Worm (Caenorhabditis elegans) whole organism, early embryonic: Measurements from ENCODE around the gene K02A6.3.

ENCODE experiments used
- B0310.2 ChIP-seq: sonication (generic microtip); optimal IDR thresholded peaks from 2 replicates; lab custom pipeline; 2016; ENCODE audit warnings: mild to moderate bottlenecking, missing genetic modification characterization, missing compliant biosample characterization
- ama-1 ChIP-seq: fragments of 150-350 bp; optimal IDR thresholded peaks from 2 replicates; lab custom pipeline; 2014
- ceh-13 ChIP-seq: fragments of 200-800 bp; sonication (Bioruptor generic); optimal IDR thresholded peaks from 2 replicates; lab custom pipeline; 2018; ENCODE audit warnings: mild to moderate bottlenecking, missing genetic modification characterization, missing compliant biosample characterization
- ceh-36 ChIP-seq: sonication (generic microtip); optimal IDR thresholded peaks from 2 replicates; lab custom pipeline; 2016; ENCODE audit warnings: missing genetic modification characterization, inconsistent platforms, missing compliant biosample characterization
- ets-7 ChIP-seq: sonication (generic microtip); optimal IDR thresholded peaks from 2 replicates; lab custom pipeline; 2016; ENCODE audit warnings: missing genotype, missing genetic modification characterization, missing compliant biosample characterization
- flt-1 ChIP-seq: fragments of 200-800 bp; sonication (Bioruptor generic); IDR thresholded peaks from 2 replicates; pipeline ENCODE4 v1.3.6; 2022; ENCODE audit warnings: missing genetic modification characterization, missing compliant biosample characterization
- hmg-4 ChIP-seq: fragments of 200-800 bp; sonication (Bioruptor generic); optimal IDR thresholded peaks from 2 replicates; lab custom pipeline; 2018; ENCODE audit warnings: mild to moderate bottlenecking, missing genetic modification characterization, missing compliant biosample characterization
- hnd-1 ChIP-seq: sonication (generic microtip); optimal IDR thresholded peaks from 2 replicates; lab custom pipeline; 2016; ENCODE audit warnings: missing genetic modification characterization, missing compliant biosample characterization
- pes-1 ChIP-seq: fragments of 200-800 bp; sonication (Bioruptor generic); IDR thresholded peaks from 2 replicates; pipeline ENCODE4 v1.3.6; 2022; ENCODE audit warnings: missing genetic modification reagents, missing genetic modification characterization, missing compliant biosample characterization
- tbx-11 ChIP-seq: fragments of 200-800 bp; sonication (Bioruptor generic); IDR thresholded peaks from 2 replicates; pipeline ENCODE4 v1.3.6; 2022; ENCODE audit warnings: missing genetic modification characterization, missing compliant biosample characterization
- tra-4 ChIP-seq: sonication (generic microtip); optimal IDR thresholded peaks from 2 replicates; lab custom pipeline; 2017; ENCODE audit warnings: missing genetic modification characterization, missing compliant biosample characterization

- TF ChIP-seq flt-1 (GFP tag; lab: Robert Waterston, UW) (no peak), tra-4 (tag; lab: Kevin White, UChicago) (no peak), tbx-11 (GFP tag; lab: Robert Waterston, UW) (no peak), ama-1 (no peak), hnd-1 (tag; lab: Kevin White, UChicago) (no peak), ceh-13 (GFP tag; lab: Kevin White, UChicago) (no peak), B0310.2 (tag; lab: Kevin White, UChicago) (no peak), ets-7 (no peak), hmg-4 (GFP tag; lab: Kevin White, UChicago) (no peak), pes-1 (GFP tag; lab: Robert Waterston, UW) (no peak), ceh-36 (tag; lab: Kevin White, UChicago) (no peak)
Measured at ce11 chrX:8243116-8243515, 11.4 kb upstream of the K02A6.3 start.
